Fruit fly (Drosophila melanogaster): ENCODE measurements around the gene Hmr.
"Not testable (repeated sequence)": the region's sequence is repeated elsewhere in the genome, so short reads cannot be mapped to it uniquely, and the experiment has no call there.

Hmr gene

DNA sequence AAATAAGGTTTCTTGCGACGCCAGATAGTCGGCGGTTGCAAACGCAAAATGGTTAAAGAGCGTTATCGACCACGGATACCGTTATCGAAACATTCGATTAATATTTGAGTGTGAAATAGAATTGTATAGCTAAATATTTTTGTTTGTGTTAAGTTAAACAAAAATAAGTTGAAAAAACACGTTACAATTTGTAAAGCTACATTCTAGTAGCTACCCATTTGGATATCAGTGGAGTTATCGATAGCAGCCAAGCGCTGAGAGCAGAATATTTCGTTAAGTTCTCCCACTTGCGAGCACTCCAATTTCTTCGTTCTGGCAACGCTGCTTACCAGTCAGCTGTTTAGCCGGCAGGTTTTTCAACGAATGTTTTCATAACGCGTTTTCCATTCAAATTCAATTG, at the start of gene Hmr, which contains the start of gene CG2124:
Hmr (minus strand) TSS at position 43 of the 400 bp plus-strand sequence.
CG2124 (plus strand) TSS at position 310 of the 400 bp plus-strand sequence.
- TF ChIP-seq CG7101 (tag; optimal IDR thresholded peaks at IDR 0.05) (no peak), bab1 (GFP tag; optimal IDR thresholded peaks at IDR 0.05) (peak; percentile 48), CG14711 (tag; optimal IDR thresholded peaks at IDR 0.05) (peak; percentile 8)

DNA sequence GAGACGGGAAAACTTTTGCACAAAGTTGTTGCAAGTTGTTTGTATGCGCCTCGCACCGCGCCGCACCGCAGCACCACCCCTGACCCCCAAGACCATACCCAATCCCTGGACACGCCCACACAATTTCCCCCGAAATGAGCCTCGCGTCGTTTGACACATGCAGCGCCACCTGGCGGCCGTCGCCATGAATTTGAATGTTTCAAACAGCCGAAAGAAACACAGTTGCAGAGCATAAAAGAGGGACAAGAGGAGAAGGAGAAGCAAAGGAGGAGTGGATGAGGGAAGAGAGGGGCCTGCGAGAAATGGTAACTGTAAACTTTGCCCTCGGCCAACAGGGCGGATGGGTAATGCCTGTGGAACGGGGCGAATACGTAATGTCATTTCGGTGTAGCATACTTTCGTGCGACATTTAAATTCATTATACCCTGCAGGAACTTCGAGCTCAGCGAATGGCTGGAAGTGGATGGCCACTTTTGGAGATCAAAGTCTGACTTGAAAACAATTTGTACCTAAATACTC, 46.6 kb upstream of the Hmr start:
- no peak for TF ChIP-seq CG1620 (GFP tag; optimal IDR thresholded peaks at IDR 0.05)
- TF ChIP-seq bab1 (GFP tag; optimal IDR thresholded peaks at IDR 0.05), result no peak
- TF ChIP-seq toe (GFP tag; optimal IDR thresholded peaks at IDR 0.05), result no peak
- no peak for TF ChIP-seq CG7101 (tag; optimal IDR thresholded peaks at IDR 0.05)
- TF ChIP-seq Mnt (GFP tag; optimal IDR thresholded peaks at IDR 0.05), result no peak
- no peak for TF ChIP-seq CG33017 (tag; optimal IDR thresholded peaks at IDR 0.05)
- no peak for TF ChIP-seq CG11617 (GFP tag; optimal IDR thresholded peaks at IDR 0.05)
- TF ChIP-seq CG7045 (GFP tag; optimal IDR thresholded peaks at IDR 0.05), result no peak
- no peak for TF ChIP-seq CG5204 (GFP tag; optimal IDR thresholded peaks at IDR 0.05)
- TF ChIP-seq Clk (GFP tag; optimal IDR thresholded peaks at IDR 0.05), result no peak
- TF ChIP-seq Crg-1 (GFP tag; optimal IDR thresholded peaks at IDR 0.05), result no peak
- no peak for TF ChIP-seq tj (GFP tag; optimal IDR thresholded peaks at IDR 0.05)
- TF ChIP-seq cnc (optimal IDR thresholded peaks at IDR 0.05), result no peak
- no peak for TF ChIP-seq CG12768 (GFP tag; optimal IDR thresholded peaks at IDR 0.05)
- TF ChIP-seq kay (GFP tag; ENCODE audit: borderline replicate concordance), result no peak

DNA sequence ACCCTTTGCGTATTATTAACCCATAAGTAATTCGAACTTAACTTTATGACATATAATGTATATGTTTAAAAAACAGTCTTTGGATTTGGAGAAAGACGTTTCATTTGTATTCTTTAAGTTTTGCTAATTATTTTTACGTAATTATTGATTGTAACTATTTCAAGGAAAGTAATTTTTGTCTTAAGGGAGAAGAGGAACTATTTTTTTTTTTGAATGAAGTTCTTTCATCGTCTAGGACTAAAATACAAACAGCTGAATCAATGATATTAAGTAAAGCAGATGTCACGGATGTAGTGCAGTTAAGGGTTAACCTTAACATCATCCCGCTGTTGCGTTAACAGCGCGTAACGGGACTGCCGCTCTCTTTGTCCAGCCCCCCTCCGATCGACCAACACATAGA, 33.2 kb upstream of the Hmr start:
- TF ChIP-seq CG11617 (GFP tag; optimal IDR thresholded peaks at IDR 0.05) (peak; percentile 12), CG7045 (GFP tag; optimal IDR thresholded peaks at IDR 0.05) (peak; percentile 36), CG7101 (tag; optimal IDR thresholded peaks at IDR 0.05) (peak; percentile 43), bab1 (GFP tag; optimal IDR thresholded peaks at IDR 0.05) (no peak), pad (GFP tag; optimal IDR thresholded peaks at IDR 0.05) (peak; percentile 36), Hr96 (GFP tag; optimal IDR thresholded peaks at IDR 0.05) (peak; percentile 63), CG14711 (tag; optimal IDR thresholded peaks at IDR 0.05) (peak; percentile 35), Clk (GFP tag; optimal IDR thresholded peaks at IDR 0.05) (no peak), CG33017 (tag; optimal IDR thresholded peaks at IDR 0.05) (peak; percentile 9), CG5204 (GFP tag; optimal IDR thresholded peaks at IDR 0.05) (peak; percentile 46)

- TF ChIP-seq CG1620 (GFP tag; optimal IDR thresholded peaks at IDR 0.05) (no peak), cnc (optimal IDR thresholded peaks at IDR 0.05) (no peak), bab1 (GFP tag; optimal IDR thresholded peaks at IDR 0.05) (no peak), Crg-1 (GFP tag; optimal IDR thresholded peaks at IDR 0.05) (no peak), CG5204 (GFP tag; optimal IDR thresholded peaks at IDR 0.05) (no peak), pad (GFP tag; optimal IDR thresholded peaks at IDR 0.05) (no peak), cic (GFP tag; optimal IDR thresholded peaks at IDR 0.05) (no peak), CG11617 (GFP tag; optimal IDR thresholded peaks at IDR 0.05) (no peak), CG12768 (GFP tag; optimal IDR thresholded peaks at IDR 0.05) (no peak), Clk (GFP tag; optimal IDR thresholded peaks at IDR 0.05) (no peak), Hr96 (GFP tag; optimal IDR thresholded peaks at IDR 0.05) (no peak), CG7045 (GFP tag; optimal IDR thresholded peaks at IDR 0.05) (no peak), CG14711 (tag; optimal IDR thresholded peaks at IDR 0.05) (no peak), toe (GFP tag; optimal IDR thresholded peaks at IDR 0.05) (no peak), Mnt (GFP tag; optimal IDR thresholded peaks at IDR 0.05) (no peak), ovo (GFP tag; optimal IDR thresholded peaks at IDR 0.05) (no peak), CG7101 (tag; optimal IDR thresholded peaks at IDR 0.05) (no peak), tj (GFP tag; optimal IDR thresholded peaks at IDR 0.05) (no peak)
These were observed 31.6 kb upstream of the Hmr start, which contains the start of the genes CG9806 and X11Lbeta for dm6 chrX:10627062-10627756. Gene CG9806 (minus strand): TSS chrX:10627112. Gene X11Lbeta (plus strand): TSS chrX:10627737.

- not testable (repeated sequence) for TF ChIP-seq CG33017 (tag; optimal IDR thresholded peaks at IDR 0.05); CG5204 (GFP tag; optimal IDR thresholded peaks at IDR 0.05); CG12768 (GFP tag; optimal IDR thresholded peaks at IDR 0.05)
These were observed 27.5 kb upstream of the Hmr start, which contains the start of gene Rab9Db for dm6 chrX:10623125-10623524. Gene Rab9Db (minus strand): TSS chrX:10623225.

- no peak for TF ChIP-seq CG1620 (GFP tag; optimal IDR thresholded peaks at IDR 0.05)
- no peak for TF ChIP-seq CG14711 (tag; optimal IDR thresholded peaks at IDR 0.05)
These were observed 25.7 kb upstream of the Hmr start for dm6 chrX:10621202-10621990.
